5 fruit fly cellular contexts compared by ENCODE assay signal in the genomic region with DNA sequence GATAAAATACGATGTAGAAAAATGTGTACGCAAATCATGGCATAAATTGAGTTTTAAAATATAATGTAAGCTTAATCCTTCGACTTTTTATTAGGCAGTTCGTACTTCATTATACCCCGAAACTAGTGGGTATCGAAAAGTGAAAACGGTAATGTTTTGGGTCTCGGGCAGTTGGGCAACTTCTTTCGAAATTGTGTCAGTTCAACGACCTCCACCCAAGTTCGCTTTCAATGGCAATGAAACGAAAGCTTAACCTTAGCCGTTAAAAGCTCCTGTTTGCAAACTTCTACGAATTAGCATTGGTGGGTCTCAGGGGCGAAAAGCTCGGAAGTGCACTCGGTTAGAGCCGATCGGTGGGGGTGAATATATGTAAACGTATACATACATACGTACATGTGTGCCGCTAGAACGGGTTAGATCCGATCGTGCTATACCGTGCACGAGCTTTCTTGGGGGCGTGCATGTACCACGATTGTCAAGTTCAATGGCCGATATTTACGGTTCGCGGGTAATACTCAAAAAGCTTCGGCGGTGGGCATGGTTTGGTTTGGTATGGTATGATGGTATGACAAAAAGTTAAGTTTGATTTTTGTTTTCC.
TF ChIP-seq lines count a peak whose summit lies in the region.

No protein-coding gene starts in this region.

- TF ChIP-seq CTCF in whole organism, embryonic (GFP tag; optimal IDR thresholded peaks at IDR 0.05; lab: Kevin White, UChicago), result no peak

TF ChIP-seq in whole organism, adult, 20 proteins besides CTCF, POLR2A, EP300 and RAD21 (continues in another document):
- TF ChIP-seq CG5204 (GFP tag; optimal IDR thresholded peaks at IDR 0.05; lab: Kevin White, UChicago) (no peak), Crg-1 (GFP tag; optimal IDR thresholded peaks at IDR 0.05; lab: Kevin White, UChicago) (no peak), CG1620 (GFP tag; optimal IDR thresholded peaks at IDR 0.05; lab: Kevin White, UChicago) (no peak), cic (GFP tag; optimal IDR thresholded peaks at IDR 0.05; lab: Kevin White, UChicago) (peak; percentile 85), CG14711 (tag; optimal IDR thresholded peaks at IDR 0.05; lab: Kevin White, UChicago) (no peak), toe (GFP tag; optimal IDR thresholded peaks at IDR 0.05; lab: Kevin White, UChicago) (peak; percentile 1), CG7101 (tag; optimal IDR thresholded peaks at IDR 0.05; lab: Kevin White, UChicago) (no peak), Hr96 (GFP tag; optimal IDR thresholded peaks at IDR 0.05; lab: Kevin White, UChicago) (no peak), Mnt (GFP tag; optimal IDR thresholded peaks at IDR 0.05; lab: Kevin White, UChicago) (peak; percentile 57), Clk (GFP tag; optimal IDR thresholded peaks at IDR 0.05; lab: Kevin White, UChicago) (no peak), kay (GFP tag; lab: Kevin White, UChicago; ENCODE audit: borderline replicate concordance) (no peak), CG11617 (GFP tag; optimal IDR thresholded peaks at IDR 0.05; lab: Kevin White, UChicago) (no peak), cnc (optimal IDR thresholded peaks at IDR 0.05; lab: Kevin White, UChicago) (no peak), CG33017 (tag; optimal IDR thresholded peaks at IDR 0.05; lab: Kevin White, UChicago) (peak; percentile 33), CG7045 (GFP tag; optimal IDR thresholded peaks at IDR 0.05; lab: Kevin White, UChicago) (no peak), tj (GFP tag; optimal IDR thresholded peaks at IDR 0.05; lab: Kevin White, UChicago) (no peak), pad (GFP tag; optimal IDR thresholded peaks at IDR 0.05; lab: Kevin White, UChicago) (peak; percentile 46)

TF ChIP-seq in whole organism, embryonic, 481 proteins besides CTCF, POLR2A, EP300 and RAD21 (continues in another document):
- peak; percentile 62 for TF ChIP-seq CG34224 (GFP tag; IDR thresholded peaks at IDR 0.05; lab: Robert Waterston, UW; ENCODE audit: partially characterized antibody)
- TF ChIP-seq ftz-f1 (GFP tag; optimal IDR thresholded peaks at IDR 0.05; lab: Kevin White, UChicago), result peak; percentile 91
- no peak for TF ChIP-seq Mrtf (GFP tag; IDR thresholded peaks at IDR 0.05; lab: Robert Waterston, UW)
- TF ChIP-seq Bteb2 (GFP tag; optimal IDR thresholded peaks at IDR 0.05; lab: Kevin White, UChicago), result no peak
- peak; percentile 43 for TF ChIP-seq cwo (GFP tag; optimal IDR thresholded peaks at IDR 0.05; lab: Kevin White, UChicago)
- no peak for TF ChIP-seq lola (GFP tag; optimal IDR thresholded peaks at IDR 0.05; lab: Kevin White, UChicago)
- peak; percentile 83 for TF ChIP-seq Deaf1 (tag; optimal IDR thresholded peaks at IDR 0.05; lab: Kevin White, UChicago)
- TF ChIP-seq CG5953 (GFP tag; IDR thresholded peaks at IDR 0.05; lab: Robert Waterston, UW), result 0 out of 2 replicates have a peak, but pooled peaks have one; percentile 10
- TF ChIP-seq bigmax (GFP tag; optimal IDR thresholded peaks at IDR 0.05; lab: Kevin White, UChicago), result peak; percentile 43
- TF ChIP-seq CG5180 (GFP tag; optimal IDR thresholded peaks at IDR 0.05; lab: Kevin White, UChicago), result peak; percentile 69
- no peak for TF ChIP-seq CG13296 (GFP tag; optimal IDR thresholded peaks at IDR 0.05; lab: Kevin White, UChicago)
- TF ChIP-seq Blimp-1 (GFP tag; optimal IDR thresholded peaks at IDR 0.05; lab: Kevin White, UChicago), result peak; percentile 99
- TF ChIP-seq mld (GFP tag; IDR thresholded peaks at IDR 0.05; lab: Robert Waterston, UW; ENCODE audit: partially characterized antibody), result peak; percentile 45; the same call in 1 of the 3 replicates
- no peak for TF ChIP-seq pfk (GFP tag; optimal IDR thresholded peaks at IDR 0.05; lab: Kevin White, UChicago)
- TF ChIP-seq Med (GFP tag; lab: Kevin White, UChicago), result peak; percentile 52
- peak; percentile 4 for TF ChIP-seq pzg (GFP tag; optimal IDR thresholded peaks at IDR 0.05; lab: Kevin White, UChicago)

TF ChIP-seq in whole organism, prepupa, 60 proteins besides CTCF, POLR2A, EP300 and RAD21:
- peak; percentile 74 for TF ChIP-seq Eip78C (GFP tag; lab: Kevin White, UChicago)
- TF ChIP-seq Hr4 (GFP tag; optimal IDR thresholded peaks at IDR 0.05; lab: Kevin White, UChicago), result no peak
- TF ChIP-seq CG10669 (GFP tag; optimal IDR thresholded peaks at IDR 0.05; lab: Kevin White, UChicago), result no peak
- TF ChIP-seq CG6163 (GFP tag; IDR thresholded peaks at IDR 0.05; lab: Robert Waterston, UW), result 0 out of 3 replicates have a peak, but pooled peaks have one; percentile 17
- TF ChIP-seq fd85E (GFP tag; optimal IDR thresholded peaks at IDR 0.05; lab: Kevin White, UChicago), result no peak
- TF ChIP-seq achi (GFP tag; optimal IDR thresholded peaks at IDR 0.05; lab: Kevin White, UChicago), result no peak
- TF ChIP-seq esn (GFP tag; optimal IDR thresholded peaks at IDR 0.05; lab: Kevin White, UChicago), result peak; percentile 17
- TF ChIP-seq svp (GFP tag; lab: Kevin White, UChicago), result no peak
- TF ChIP-seq CG10631 (GFP tag; optimal IDR thresholded peaks at IDR 0.05; lab: Kevin White, UChicago), result no peak
- TF ChIP-seq Blimp-1 (GFP tag; optimal IDR thresholded peaks at IDR 0.05; lab: Kevin White, UChicago), result peak; percentile 87
- no peak for TF ChIP-seq vri (GFP tag; optimal IDR thresholded peaks at IDR 0.05; lab: Kevin White, UChicago)
- peak; percentile 76 for TF ChIP-seq Eip93F (GFP tag; optimal IDR thresholded peaks at IDR 0.05; lab: Kevin White, UChicago)
- no peak for TF ChIP-seq Hr38 (GFP tag; optimal IDR thresholded peaks at IDR 0.05; lab: Kevin White, UChicago)
- TF ChIP-seq Hr39 (GFP tag; optimal IDR thresholded peaks at IDR 0.05; lab: Kevin White, UChicago), result no peak
- no peak for TF ChIP-seq Ets96B (tag; optimal IDR thresholded peaks at IDR 0.05; lab: Kevin White, UChicago)
- no peak for TF ChIP-seq CG6854 (GFP tag; optimal IDR thresholded peaks at IDR 0.05; lab: Kevin White, UChicago)
- no peak for TF ChIP-seq pdm3 (GFP tag; optimal IDR thresholded peaks at IDR 0.05; lab: Kevin White, UChicago)
- no peak for TF ChIP-seq net (GFP tag; optimal IDR thresholded peaks at IDR 0.05; lab: Kevin White, UChicago)

TF ChIP-seq in whole organism, pupa, 21 proteins besides CTCF, POLR2A, EP300 and RAD21:
- TF ChIP-seq CG13204 (GFP tag; optimal IDR thresholded peaks at IDR 0.05; lab: Kevin White, UChicago), result no peak
- TF ChIP-seq EcR (GFP tag; optimal IDR thresholded peaks at IDR 0.05; lab: Kevin White, UChicago), result peak; percentile 97

TF ChIP-seq in whole organism, wandering third instar larva, 38 proteins besides CTCF, POLR2A, EP300 and RAD21:
- TF ChIP-seq Dif (GFP tag; optimal IDR thresholded peaks at IDR 0.05; lab: Kevin White, UChicago; ENCODE audit: partially characterized antibody), result peak; percentile 80
- no peak for TF ChIP-seq HLH106 (tag; optimal IDR thresholded peaks at IDR 0.05; lab: Kevin White, UChicago)
